Worm (Caenorhabditis elegans) whole organism, young adult: ENCODE data around the gene oac-54.

Experiments
- B0336.3 ChIP-seq: fragments of 200-800 bp; sonication (Bioruptor generic); IDR thresholded peaks from 2 replicates; pipeline ENCODE4 v1.3.6; 2022; ENCODE audit warnings: missing genetic modification characterization, missing compliant biosample characterization
- C06A6.2 ChIP-seq: fragments of 200-800 bp; sonication (Bioruptor generic); conservative IDR thresholded peaks from 2 replicates; pipeline ENCODE4 v1.3.6; 2022; ENCODE audit warnings: missing genetic modification characterization, missing compliant biosample characterization
- F23B12.7 ChIP-seq: sonication (generic microtip); optimal IDR thresholded peaks from 2 replicates; lab custom pipeline; 2017; ENCODE audit warnings: missing genetic modification characterization, mild to moderate bottlenecking, missing compliant biosample characterization, antibody characterized with exemption, moderate library complexity; ENCODE audit not compliant: insufficient read depth
- F37B4.10 ChIP-seq: fragments of 200-800 bp; sonication (Bioruptor generic); IDR thresholded peaks from 2 replicates; pipeline ENCODE4 v1.3.6; 2022; ENCODE audit warnings: missing genetic modification characterization, missing compliant biosample characterization
- F55B11.4 ChIP-seq: sonication (generic microtip); optimal IDR thresholded peaks from 2 replicates; lab custom pipeline; 2016; ENCODE audit warnings: missing compliant biosample characterization, missing genetic modification characterization, borderline replicate concordance; ENCODE audit not compliant: insufficient read depth
- K11D2.4 ChIP-seq: fragments of 200-800 bp; sonication (Bioruptor generic); IDR thresholded peaks from 2 replicates; pipeline ENCODE4 v1.3.6; 2022; ENCODE audit warnings: missing genetic modification reagents, missing genetic modification characterization, missing compliant biosample characterization
- T26A5.8 ChIP-seq: sonication (generic microtip); optimal IDR thresholded peaks from 2 replicates; lab custom pipeline; 2016; ENCODE audit warnings: missing genetic modification characterization, missing compliant biosample characterization
- Y53G8AR.9 ChIP-seq: fragments of 200-800 bp; sonication (Bioruptor generic); conservative IDR thresholded peaks from 2 replicates; pipeline ENCODE4 v1.3.6; 2022; ENCODE audit warnings: missing genetic modification reagents, missing genetic modification characterization, missing compliant biosample characterization
- ZK185.1 ChIP-seq: sonication (generic microtip); optimal IDR thresholded peaks from 2 replicates; lab custom pipeline; 2016; ENCODE audit warnings: mild to moderate bottlenecking, missing genetic modification characterization, missing compliant biosample characterization; ENCODE audit not compliant: poor library complexity, severe bottlenecking
- atf-7 ChIP-seq: sonication (generic microtip); optimal IDR thresholded peaks from 2 replicates; lab custom pipeline; 2017; ENCODE audit warnings: mild to moderate bottlenecking, missing genetic modification characterization, missing compliant biosample characterization
- attf-3 ChIP-seq: fragments of 200-800 bp; sonication (Bioruptor generic); conservative IDR thresholded peaks from 2 replicates; pipeline ENCODE4 v1.3.6; 2022; ENCODE audit warnings: missing genetic modification reagents, missing genetic modification characterization, missing compliant biosample characterization
- attf-5 ChIP-seq: fragments of 200-800 bp; sonication (Bioruptor generic); optimal IDR thresholded peaks from 2 replicates; lab custom pipeline; 2018; ENCODE audit warnings: mild to moderate bottlenecking, missing genetic modification characterization, missing compliant biosample characterization
- bed-2 ChIP-seq: fragments of 200-800 bp; sonication (Bioruptor generic); IDR thresholded peaks from 2 replicates; pipeline ENCODE4 v1.3.6; 2022; ENCODE audit warnings: missing genetic modification reagents, missing genetic modification characterization, missing compliant biosample characterization
- cebp-1 ChIP-seq, 2 experiments: fragments of 200-800 bp in 1 of 2; sonication (Bioruptor generic) in 1 of 2; sonication (generic microtip) in 1 of 2; IDR thresholded peaks in 1 of 2; optimal IDR thresholded peaks in 1 of 2; 2 replicates each; pipeline versions ENCODE4 v1.3.6 to Lab custom; 2017 to 2022; ENCODE audit warnings: missing compliant biosample characterization in 2 of 2, missing genetic modification characterization in 2 of 2, mild to moderate bottlenecking in 1 of 2, missing genetic modification reagents in 1 of 2, moderate library complexity in 1 of 2
- ceh-100 ChIP-seq: fragments of 200-800 bp; sonication (Bioruptor generic); IDR thresholded peaks from 2 replicates; pipeline ENCODE4 v1.3.6; 2022; ENCODE audit warnings: missing genetic modification reagents, missing genetic modification characterization, missing compliant biosample characterization
- dpff-1 ChIP-seq: sonication (generic microtip); optimal IDR thresholded peaks from 2 replicates; lab custom pipeline; 2017; ENCODE audit warnings: mild to moderate bottlenecking, missing genetic modification characterization, missing compliant biosample characterization
- egrh-3 ChIP-seq: fragments of 200-800 bp; sonication (Bioruptor generic); IDR thresholded peaks from 2 replicates; pipeline ENCODE4 v1.3.6; 2022; ENCODE audit warnings: missing genetic modification reagents, missing genetic modification characterization, missing compliant biosample characterization
- ets-4 ChIP-seq: fragments of 200-800 bp; sonication (Bioruptor generic); optimal IDR thresholded peaks from 2 replicates; lab custom pipeline; 2018; ENCODE audit warnings: mild to moderate bottlenecking, missing genetic modification characterization, missing compliant biosample characterization
- hmg-1.2 ChIP-seq: fragments of 200-800 bp; sonication (Bioruptor generic); IDR thresholded peaks from 2 replicates; pipeline ENCODE4 v1.3.6; 2022; ENCODE audit warnings: missing genetic modification reagents, missing genetic modification characterization, missing compliant biosample characterization
- hsf-1 ChIP-seq: fragments of 200-800 bp; sonication (Bioruptor generic); IDR thresholded peaks from 2 replicates; pipeline ENCODE4 v1.3.6; 2022; ENCODE audit warnings: missing genetic modification reagents, missing genetic modification characterization, missing compliant biosample characterization
- lin-26 ChIP-seq: fragments of 200-800 bp; sonication (Bioruptor generic); IDR thresholded peaks from 2 replicates; pipeline ENCODE4 v1.3.6; 2022; ENCODE audit warnings: missing genetic modification reagents, missing genetic modification characterization, missing compliant biosample characterization
- lin-40 ChIP-seq: sonication (generic microtip); optimal IDR thresholded peaks from 2 replicates; lab custom pipeline; 2016; ENCODE audit warnings: missing genetic modification characterization, mild to moderate bottlenecking, missing compliant biosample characterization, missing genotype, missing genetic modification reagents
- lin-54 ChIP-seq: fragments of 200-800 bp; sonication (Bioruptor generic); optimal IDR thresholded peaks from 2 replicates; lab custom pipeline; 2018; ENCODE audit warnings: mild to moderate bottlenecking, missing genetic modification characterization, missing compliant biosample characterization
- lir-1 ChIP-seq: fragments of 200-800 bp; sonication (Bioruptor generic); conservative IDR thresholded peaks from 2 replicates; pipeline ENCODE4 v1.3.6; 2022; ENCODE audit warnings: missing genetic modification reagents, missing genetic modification characterization, missing compliant biosample characterization
- lsy-27 ChIP-seq: sonication (generic microtip); optimal IDR thresholded peaks from 2 replicates; lab custom pipeline; 2017; ENCODE audit warnings: missing genetic modification characterization, mild to moderate bottlenecking, missing compliant biosample characterization, antibody characterized with exemption, missing genotype, borderline replicate concordance; ENCODE audit not compliant: insufficient read depth
- madf-10 ChIP-seq: sonication (generic microtip); optimal IDR thresholded peaks from 2 replicates; lab custom pipeline; 2016; ENCODE audit warnings: mild to moderate bottlenecking, missing genetic modification characterization, missing compliant biosample characterization
- mes-4 ChIP-seq: sonication (generic microtip); optimal IDR thresholded peaks from 2 replicates; lab custom pipeline; 2016; ENCODE audit warnings: missing genotype, missing genetic modification characterization, missing compliant biosample characterization
- mxl-1 ChIP-seq: sonication (generic microtip); optimal IDR thresholded peaks from 2 replicates; lab custom pipeline; 2016; ENCODE audit warnings: missing genetic modification characterization, missing compliant biosample characterization
- nfya-2 ChIP-seq: fragments of 200-800 bp; sonication (Bioruptor generic); IDR thresholded peaks from 2 replicates; pipeline ENCODE4 v1.3.6; 2022; ENCODE audit warnings: missing genetic modification reagents, missing genetic modification characterization, missing compliant biosample characterization
- nhr-120 ChIP-seq: fragments of 200-800 bp; sonication (Bioruptor generic); IDR thresholded peaks from 2 replicates; pipeline ENCODE4 v1.3.6; 2022; ENCODE audit warnings: missing genetic modification characterization, missing compliant biosample characterization
- nhr-179 ChIP-seq: sonication (generic microtip); optimal IDR thresholded peaks from 2 replicates; lab custom pipeline; 2016; ENCODE audit warnings: mild to moderate bottlenecking, missing genetic modification characterization, missing compliant biosample characterization
- nhr-27 ChIP-seq: fragments of 200-800 bp; sonication (Bioruptor generic); optimal IDR thresholded peaks from 2 replicates; lab custom pipeline; 2018; ENCODE audit warnings: mild to moderate bottlenecking, missing genetic modification characterization, moderate library complexity, missing compliant biosample characterization
- nhr-80 ChIP-seq: sonication (generic microtip); optimal IDR thresholded peaks from 2 replicates; lab custom pipeline; 2016; ENCODE audit warnings: missing genetic modification characterization, missing compliant biosample characterization
- rcor-1 ChIP-seq: fragments of 200-800 bp; sonication (Bioruptor generic); IDR thresholded peaks from 2 replicates; pipeline ENCODE4 v1.3.6; 2022; ENCODE audit warnings: missing genetic modification reagents, missing genetic modification characterization, missing compliant biosample characterization
- rpc-1 ChIP-seq, 2 experiments: fragments of 150-350 bp in 1 of 2; sonication (generic microtip) in 1 of 2; optimal IDR thresholded peaks; 2 replicates each; lab custom pipeline; 2014 to 2018; ENCODE audit warnings: missing biosample characterization in 1 of 2, missing genetic modification characterization in 1 of 2, missing genetic modification reagents in 1 of 2, missing genotype in 1 of 2
- snpc-1.1 ChIP-seq: sonication (generic microtip); optimal IDR thresholded peaks from 2 replicates; lab custom pipeline; 2017; ENCODE audit warnings: missing genetic modification characterization, mild to moderate bottlenecking, missing compliant biosample characterization, antibody characterized with exemption, moderate library complexity, missing genotype, missing genetic modification reagents; ENCODE audit not compliant: insufficient read depth
- snpc-4 ChIP-seq, 5 experiments: fragments of 150-350 bp in 1 of 5; sonication (generic microtip) in 4 of 5; optimal IDR thresholded peaks; 2 replicates each; lab custom pipeline; 2014 to 2018; ENCODE audit warnings: missing genetic modification characterization in 5 of 5, missing biosample characterization in 3 of 5, antibody characterized with exemption in 2 of 5, mild to moderate bottlenecking in 2 of 5, missing compliant biosample characterization in 2 of 5, missing genotype in 2 of 5, moderate library complexity in 2 of 5, missing genetic modification reagents in 1 of 5
- somi-1 ChIP-seq: fragments of 200-800 bp; sonication (Bioruptor generic); optimal IDR thresholded peaks from 2 replicates; lab custom pipeline; 2018; ENCODE audit warnings: mild to moderate bottlenecking, missing genetic modification characterization, missing compliant biosample characterization
- sptf-2 ChIP-seq: fragments of 200-800 bp; sonication (Bioruptor generic); optimal IDR thresholded peaks from 2 replicates; lab custom pipeline; 2018; ENCODE audit warnings: mild to moderate bottlenecking, missing genetic modification characterization, missing compliant biosample characterization
- tbp1 ChIP-seq: fragments of 200-800 bp; sonication (Bioruptor generic); optimal IDR thresholded peaks from 2 replicates; lab custom pipeline; 2018; ENCODE audit warnings: mild to moderate bottlenecking, missing genetic modification characterization, missing compliant biosample characterization
- unc-130 ChIP-seq: sonication (generic microtip); optimal IDR thresholded peaks from 2 replicates; lab custom pipeline; 2016; ENCODE audit warnings: missing genetic modification reagents, missing genetic modification characterization, missing compliant biosample characterization
- xnd-1 ChIP-seq: sonication (generic microtip); optimal IDR thresholded peaks from 2 replicates; lab custom pipeline; 2016; ENCODE audit warnings: missing genotype, missing genetic modification reagents, missing genetic modification characterization, missing compliant biosample characterization
- zfh-2 ChIP-seq: fragments of 200-800 bp; sonication (Bioruptor generic); conservative IDR thresholded peaks from 2 replicates; pipeline ENCODE4 v1.3.6; 2022; ENCODE audit warnings: missing genetic modification reagents, missing genetic modification characterization, missing compliant biosample characterization
- zim-3 ChIP-seq: sonication (generic microtip); optimal IDR thresholded peaks from 2 replicates; lab custom pipeline; 2017; ENCODE audit warnings: mild to moderate bottlenecking, missing genetic modification characterization, moderate library complexity, missing compliant biosample characterization
- ztf-26 ChIP-seq: sonication (generic microtip); optimal IDR thresholded peaks from 2 replicates; lab custom pipeline; 2017; ENCODE audit warnings: missing genetic modification characterization, missing compliant biosample characterization

The oac-54 gene

ce11 chrII:9111471-9112016 lies 46.4 kb upstream of the oac-54 start:
- TF ChIP-seq attf-3 (no peak), nfya-2 (GFP tag; lab: Robert Waterston, UW) (no peak), hsf-1 (no peak), tbp1 (GFP tag; lab: Kevin White, UChicago) (no peak), ZK185.1 (tag; lab: Kevin White, UChicago) (no peak), cebp-1 (GFP tag; IDR thresholded peaks at IDR 0.05; lab: Robert Waterston, UW) (no peak), cebp-1 (tag; optimal IDR thresholded peaks at IDR 0.05; lab: Kevin White, UChicago) (peak; percentile 24), xnd-1 (tag; lab: Kevin White, UChicago) (no peak), rpc-1 (optimal IDR thresholded peaks at IDR 0.05; lab: Kevin White, UChicago) (no peak), rpc-1 (tag; optimal IDR thresholded peaks at IDR 0.05; lab: Kevin White, UChicago) (no peak), ets-4 (GFP tag; lab: Kevin White, UChicago) (no peak), nhr-27 (tag; lab: Kevin White, UChicago) (no peak), egrh-3 (GFP tag; lab: Robert Waterston, UW) (no peak), snpc-4 (GFP tag; optimal IDR thresholded peaks at IDR 0.05; lab: Kevin White, UChicago) (no peak), snpc-4 (tag; optimal IDR thresholded peaks at IDR 0.05; lab: Kevin White, UChicago) (no peak), nhr-80 (tag; lab: Kevin White, UChicago) (peak; percentile 62), F37B4.10 (GFP tag; lab: Robert Waterston, UW) (no peak)

ce11 chrII:9112851-9113250 lies 45.1 kb upstream of the oac-54 start, which contains the start of gene jun-1:
jun-1 (plus strand) TSS chrII:9113157.
- TF ChIP-seq lin-54, result peak; percentile 28
- no peak for TF ChIP-seq nhr-120 (GFP tag; lab: Robert Waterston, UW)
- no peak for TF ChIP-seq ceh-100
- TF ChIP-seq sptf-2, result no peak
- TF ChIP-seq B0336.3 (GFP tag; lab: Robert Waterston, UW), result peak; percentile 24; the same call in 1 of the 2 replicates
- no peak for TF ChIP-seq Y53G8AR.9 (GFP tag; lab: Robert Waterston, UW)
- TF ChIP-seq bed-2 (GFP tag; lab: Robert Waterston, UW), result no peak
- TF ChIP-seq T26A5.8 (tag; lab: Kevin White, UChicago), result no peak
- TF ChIP-seq mxl-1, result no peak
- no peak for TF ChIP-seq mes-4
- TF ChIP-seq attf-5 (GFP tag; lab: Kevin White, UChicago), result peak; percentile 69
- TF ChIP-seq egrh-3 (GFP tag; lab: Robert Waterston, UW), result 0 out of 2 replicates have a peak, but pooled peaks have one; percentile 20
- TF ChIP-seq dpff-1, result no peak
- TF ChIP-seq hmg-1.2, result peak; percentile 81
- TF ChIP-seq K11D2.4, result peak; percentile 59
- TF ChIP-seq lin-26 (GFP tag; lab: Robert Waterston, UW), result no peak
- no peak for TF ChIP-seq F23B12.7 (tag; lab: Kevin White, UChicago)
- TF ChIP-seq unc-130, result no peak
- peak; percentile 20 for TF ChIP-seq atf-7
- TF ChIP-seq lin-40 (tag; lab: Kevin White, UChicago), result peak; percentile 89
- TF ChIP-seq lir-1 (GFP tag; lab: Robert Waterston, UW), result no peak
- no peak for TF ChIP-seq snpc-1.1 (tag; lab: Kevin White, UChicago)
- peak; percentile 41 for TF ChIP-seq madf-10 (tag; lab: Kevin White, UChicago)
- TF ChIP-seq cebp-1 (GFP tag; IDR thresholded peaks at IDR 0.05; lab: Robert Waterston, UW), result no peak
- TF ChIP-seq cebp-1 (tag; optimal IDR thresholded peaks at IDR 0.05; lab: Kevin White, UChicago), result peak; percentile 78
- peak; percentile 76 for TF ChIP-seq somi-1 (GFP tag; lab: Kevin White, UChicago)
- peak; percentile 41 for TF ChIP-seq nhr-80 (tag; lab: Kevin White, UChicago)
- peak; percentile 49 for TF ChIP-seq rcor-1 (GFP tag; lab: Robert Waterston, UW)
- TF ChIP-seq zfh-2 (GFP tag; lab: Robert Waterston, UW), result peak; percentile 94
- TF ChIP-seq zim-3 (tag; lab: Kevin White, UChicago), result no peak
- no peak for TF ChIP-seq nhr-179
- no peak for TF ChIP-seq F55B11.4 (tag; lab: Kevin White, UChicago)
- peak; percentile 54 for TF ChIP-seq C06A6.2 (GFP tag; lab: Robert Waterston, UW)
- TF ChIP-seq lsy-27, result no peak
- peak; percentile 69 for TF ChIP-seq ztf-26 (tag; lab: Kevin White, UChicago)
